Fruit fly (Drosophila melanogaster) whole organism, wandering third instar larva: ENCODE results near the gene nes.

Source experiments
- Abd-B ChIP-seq: fragments of >200 bp; optimal IDR thresholded peaks from 2 replicates; lab custom pipeline; 2017; ENCODE audit warnings: missing biosample characterization, missing genetic modification characterization
- CG32264 ChIP-seq: fragments of 200-800 bp; sonication (Bioruptor generic); optimal IDR thresholded peaks from 2 replicates; lab custom pipeline; 2016; ENCODE audit warnings: missing biosample characterization, missing genetic modification characterization
- CG9705 ChIP-seq: fragments of 200-800 bp; sonication (Bioruptor generic); optimal IDR thresholded peaks from 2 replicates; lab custom pipeline; 2018; ENCODE audit warnings: missing biosample characterization, mild to moderate bottlenecking, missing genetic modification characterization
- CrebA ChIP-seq: fragments of 200-800 bp; sonication (Bioruptor generic); optimal IDR thresholded peaks from 2 replicates; lab custom pipeline; 2016; ENCODE audit warnings: missing biosample characterization, mild to moderate bottlenecking, missing genetic modification characterization, borderline replicate concordance
- Dfd ChIP-seq: fragments of >200 bp; optimal IDR thresholded peaks from 2 replicates; lab custom pipeline; 2017; ENCODE audit warnings: missing biosample characterization, missing genetic modification characterization
- Dif ChIP-seq: fragments of 200-275, 200-300 bp; sonication (Bioruptor generic); optimal IDR thresholded peaks from 2 replicates; lab custom pipeline; 2018; ENCODE audit warnings: missing biosample characterization, missing genetic modification characterization; ENCODE audit not compliant: partially characterized antibody
- GATAd ChIP-seq: sonication (Bioruptor generic); optimal IDR thresholded peaks from 2 replicates; lab custom pipeline; 2016; ENCODE audit warnings: missing biosample characterization, missing genetic modification characterization
- HLH106 ChIP-seq: fragments of 200-800 bp; optimal IDR thresholded peaks from 3 replicates; lab custom pipeline; 2019; ENCODE audit warnings: missing biosample characterization, mild to moderate bottlenecking, missing genetic modification characterization, moderate library complexity
- Hnf4 ChIP-seq: fragments of 200-800 bp; sonication (Bioruptor generic); optimal IDR thresholded peaks from 2 replicates; lab custom pipeline; 2016; ENCODE audit warnings: missing biosample characterization, mild to moderate bottlenecking, missing genetic modification characterization
- Hr78 ChIP-seq: fragments of >200 bp; optimal IDR thresholded peaks from 2 replicates; lab custom pipeline; 2017; ENCODE audit warnings: missing biosample characterization, missing genetic modification characterization
- Hr83 ChIP-seq: fragments of 200-300 bp; sonication (Bioruptor generic); optimal IDR thresholded peaks from 2 replicates; lab custom pipeline; 2016; ENCODE audit warnings: missing biosample characterization, mild to moderate bottlenecking, missing genetic modification characterization, moderate library complexity; ENCODE audit not compliant: poor library complexity, severe bottlenecking
- Jra ChIP-seq: sonication (Bioruptor generic); optimal IDR thresholded peaks from 2 replicates; lab custom pipeline; 2016; ENCODE audit warnings: missing biosample characterization, missing genetic modification characterization
- Mio ChIP-seq: sonication (Bioruptor generic); optimal IDR thresholded peaks from 2 replicates; lab custom pipeline; 2016; ENCODE audit warnings: missing biosample characterization, missing genetic modification characterization
- Myc ChIP-seq: fragments of >200 bp; optimal IDR thresholded peaks from 2 replicates; lab custom pipeline; 2017
- N ChIP-seq: fragments of >200 bp; optimal IDR thresholded peaks from 2 replicates; lab custom pipeline; 2018; ENCODE audit warnings: missing biosample characterization, missing external identifiers, missing genetic modification characterization
- OdsH ChIP-seq: fragments of 200-800 bp; sonication (Bioruptor generic); optimal IDR thresholded peaks from 2 replicates; lab custom pipeline; 2016; ENCODE audit warnings: missing biosample characterization, mild to moderate bottlenecking, missing genetic modification characterization
- Rel ChIP-seq, 2 experiments: fragments of 200-800 bp; sonication (Bioruptor generic) in 1 of 2; optimal IDR thresholded peaks; 2 replicates in 1 of 2; 3 replicates in 1 of 2; lab custom pipeline; 2016 to 2019; ENCODE audit warnings: mild to moderate bottlenecking in 2 of 2, missing biosample characterization in 2 of 2, missing genetic modification characterization in 2 of 2, moderate library complexity in 1 of 2
- Sp1 ChIP-seq: fragments of 200-800 bp; sonication (Bioruptor generic); optimal IDR thresholded peaks from 3 replicates; lab custom pipeline; 2019; ENCODE audit warnings: missing biosample characterization, mild to moderate bottlenecking, missing genetic modification characterization, moderate library complexity
- Vsx2 ChIP-seq: fragments of 200-300, 225-300 bp; sonication (Bioruptor generic); optimal IDR thresholded peaks from 2 replicates; lab custom pipeline; 2018; ENCODE audit warnings: missing biosample characterization, missing genetic modification characterization; ENCODE audit not compliant: partially characterized antibody
- br ChIP-seq: fragments of 200-800 bp; sonication (Bioruptor generic); optimal IDR thresholded peaks from 2 replicates; lab custom pipeline; 2016; ENCODE audit warnings: missing biosample characterization, missing genetic modification characterization
- brk ChIP-seq: fragments of 200-800 bp; sonication (Bioruptor generic); optimal IDR thresholded peaks from 2 replicates; lab custom pipeline; 2016; ENCODE audit warnings: missing biosample characterization, mild to moderate bottlenecking, missing genetic modification characterization
- dl ChIP-seq, 2 experiments: fragments of 175-275, 200-275 bp in 1 of 2; fragments of 200-275 bp in 1 of 2; sonication (Bioruptor generic); optimal IDR thresholded peaks; lab custom pipeline; 2018; ENCODE audit warnings: mild to moderate bottlenecking in 2 of 2, missing biosample characterization in 2 of 2, missing genetic modification characterization in 2 of 2, moderate library complexity in 2 of 2; ENCODE audit not compliant: partially characterized antibody in 2 of 2, insufficient read depth in 1 of 2
- dmrt93B ChIP-seq: fragments of 200-800 bp; sonication (Bioruptor generic); optimal IDR thresholded peaks from 2 replicates; lab custom pipeline; 2018; ENCODE audit warnings: missing biosample characterization, mild to moderate bottlenecking, missing genetic modification characterization
- dsf ChIP-seq: sonication (Bioruptor generic); optimal IDR thresholded peaks from 2 replicates; lab custom pipeline; 2016; ENCODE audit warnings: missing biosample characterization, missing genetic modification characterization, borderline replicate concordance
- ey ChIP-seq: fragments of 200-800 bp; sonication (Bioruptor generic); optimal IDR thresholded peaks from 2 replicates; lab custom pipeline; 2016; ENCODE audit warnings: missing biosample characterization, missing genetic modification characterization
- foxo ChIP-seq, 2 experiments: fragments of 200-800 bp; sonication (Bioruptor generic); optimal IDR thresholded peaks; 2 replicates in 1 of 2; 3 replicates in 1 of 2; lab custom pipeline; 2016 to 2017; ENCODE audit warnings: missing biosample characterization in 2 of 2, missing genetic modification characterization in 2 of 2
- fru ChIP-seq: fragments of 200-800 bp; sonication (Bioruptor generic); optimal IDR thresholded peaks from 3 replicates; lab custom pipeline; 2016; ENCODE audit warnings: missing biosample characterization, mild to moderate bottlenecking, missing genetic modification characterization
- h ChIP-seq: fragments of 200-800 bp; sonication (Bioruptor generic); optimal IDR thresholded peaks from 3 replicates; lab custom pipeline; 2016; ENCODE audit warnings: missing biosample characterization, mild to moderate bottlenecking, missing genetic modification characterization
- jim ChIP-seq: fragments of 175-275, 200-325 bp; sonication (Bioruptor generic); optimal IDR thresholded peaks from 2 replicates; lab custom pipeline; 2016; ENCODE audit warnings: missing biosample characterization, mild to moderate bottlenecking, missing genetic modification characterization
- lola ChIP-seq: fragments of >200 bp; optimal IDR thresholded peaks from 2 replicates; lab custom pipeline; 2017; ENCODE audit warnings: missing biosample characterization, missing genetic modification characterization
- pan ChIP-seq: fragments of >200 bp; optimal IDR thresholded peaks from 2 replicates; lab custom pipeline; 2017
- psq ChIP-seq: fragments of 200-800 bp; sonication (Bioruptor generic); optimal IDR thresholded peaks from 3 replicates; lab custom pipeline; 2017; ENCODE audit warnings: missing biosample characterization, mild to moderate bottlenecking, missing genetic modification characterization, moderate library complexity
- rgr ChIP-seq: fragments of 200-800 bp; sonication (Bioruptor generic); optimal IDR thresholded peaks from 3 replicates; lab custom pipeline; 2016; ENCODE audit warnings: missing biosample characterization, mild to moderate bottlenecking, missing genetic modification characterization
- sage ChIP-seq: fragments of 200-800 bp; sonication (Bioruptor generic); optimal IDR thresholded peaks from 2 replicates; lab custom pipeline; 2016; ENCODE audit warnings: missing biosample characterization, mild to moderate bottlenecking, missing genetic modification characterization
- sv ChIP-seq: fragments of 200-800 bp; sonication (Bioruptor generic); optimal IDR thresholded peaks from 3 replicates; lab custom pipeline; 2016; ENCODE audit warnings: missing biosample characterization, missing genetic modification characterization
- tai ChIP-seq: sonication (Bioruptor generic); optimal IDR thresholded peaks from 2 replicates; lab custom pipeline; 2016; ENCODE audit warnings: missing biosample characterization, missing genetic modification characterization
- usp ChIP-seq: fragments of >200 bp; optimal IDR thresholded peaks from 2 replicates; lab custom pipeline; 2017; ENCODE audit warnings: missing biosample characterization, missing genetic modification characterization
- woc ChIP-seq: sonication (Bioruptor generic); optimal IDR thresholded peaks from 2 replicates; lab custom pipeline; 2016; ENCODE audit warnings: missing biosample characterization, mild to moderate bottlenecking, missing genetic modification characterization

The nes gene

DNA sequence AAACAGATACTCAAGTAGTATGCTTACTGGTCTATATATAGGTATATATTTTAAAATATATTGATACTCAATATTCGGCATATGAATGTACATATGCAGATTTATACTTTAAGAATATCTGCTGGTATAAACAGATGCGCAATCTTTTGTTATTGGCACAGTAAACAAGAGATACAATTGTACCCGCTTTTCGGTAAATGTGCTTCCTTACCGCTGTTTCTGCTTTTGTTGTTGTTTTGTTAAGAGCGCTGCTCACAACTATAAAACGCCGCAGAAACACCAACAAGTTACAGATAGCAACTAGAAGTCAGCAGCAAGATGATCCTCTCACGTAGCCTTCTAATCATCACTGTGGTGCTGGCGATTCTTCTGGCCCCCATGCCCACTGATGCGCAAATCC lies 5.3 kb upstream of the nes start, which contains the start of gene CG45081:
Gene CG45081, plus strand, starts transcription at position 301 of the 400 bp plus-strand sequence.
- TF ChIP-seq rgr (peak; percentile 0), psq (GFP tag; lab: Kevin White, UChicago) (no peak), CG9705 (GFP tag; lab: Kevin White, UChicago) (no peak)

DNA sequence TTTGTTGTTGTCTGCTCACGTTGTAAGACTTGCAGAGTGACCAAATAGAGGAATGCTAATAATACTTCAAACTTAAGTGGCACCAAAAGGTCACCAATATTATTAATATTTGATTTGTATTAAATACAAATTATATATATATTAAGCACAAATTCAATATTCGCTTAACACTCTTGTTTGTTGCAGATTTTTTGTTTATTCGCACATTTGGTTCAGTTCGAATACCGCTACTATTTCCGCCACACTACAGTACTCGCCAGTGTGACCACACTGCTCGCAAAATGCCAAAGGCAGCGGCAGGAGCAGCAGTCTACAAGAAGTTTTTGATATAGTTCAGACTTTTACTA lies 3.6 kb upstream of the nes start, which contains the start of gene Max:
Gene Max, minus strand, starts transcription at position 44 of the 347 bp plus-strand sequence.
- TF ChIP-seq GATAd (no peak), Hr83 (GFP tag; lab: Kevin White, UChicago) (peak; percentile 13), HLH106 (tag; lab: Kevin White, UChicago) (peak; percentile 78), sv (no peak), foxo (GFP tag; optimal IDR thresholded peaks at IDR 0.05; lab: Kevin White, UChicago) (peak in 1 of 2 experiments; percentile 78), CG32264 (GFP tag; lab: Kevin White, UChicago) (no peak), br (GFP tag; lab: Kevin White, UChicago) (peak; percentile 4), lola (GFP tag; lab: Kevin White, UChicago) (no peak), Hr78 (GFP tag; lab: Kevin White, UChicago) (no peak), Jra (GFP tag; lab: Kevin White, UChicago) (no peak), Abd-B (no peak), Rel (GFP tag; optimal IDR thresholded peaks at IDR 0.05; lab: Kevin White, UChicago) (no peak), Rel (tag; optimal IDR thresholded peaks at IDR 0.05; lab: Kevin White, UChicago) (peak; percentile 40), Mio (GFP tag; lab: Kevin White, UChicago) (no peak), N (GFP tag; lab: Kevin White, UChicago) (no peak), ey (GFP tag; lab: Kevin White, UChicago) (peak; percentile 32), h (GFP tag; lab: Kevin White, UChicago) (peak; percentile 57), Sp1 (GFP tag; lab: Kevin White, UChicago) (peak; percentile 73), Hnf4 (GFP tag; lab: Kevin White, UChicago) (peak; percentile 37), dl (GFP tag; optimal IDR thresholded peaks at IDR 0.05; lab: Kevin White, UChicago; ENCODE audit: insufficient read depth in 1 of 2, partially characterized antibody in 2 of 2) (no peak), pan (lab: Kevin White, UChicago) (no peak), Vsx2 (GFP tag; lab: Kevin White, UChicago) (no peak), dmrt93B (GFP tag; lab: Kevin White, UChicago) (no peak), tai (no peak), psq (GFP tag; lab: Kevin White, UChicago) (peak; percentile 58), jim (GFP tag; lab: Kevin White, UChicago) (no peak), Dif (GFP tag; lab: Kevin White, UChicago) (no peak), CrebA (GFP tag; lab: Kevin White, UChicago) (no peak), Myc (peak; percentile 6), usp (no peak), brk (no peak), woc (GFP tag; lab: Kevin White, UChicago) (no peak), Dfd (GFP tag; lab: Kevin White, UChicago) (no peak), sage (GFP tag; lab: Kevin White, UChicago) (peak; percentile 32), dsf (GFP tag; lab: Kevin White, UChicago) (no peak), CG9705 (GFP tag; lab: Kevin White, UChicago) (peak; percentile 68), fru (GFP tag; lab: Kevin White, UChicago) (peak; percentile 35), OdsH (GFP tag; lab: Kevin White, UChicago) (peak; percentile 41), rgr (peak; percentile 75)
